Fruit fly (Drosophila melanogaster) whole organism, embryonic: ENCODE measurements around the gene CG10638.

ENCODE experiments used
- B-H1 ChIP-seq: fragments of 200-800 bp; sonication (Bioruptor generic); IDR thresholded peaks from 3 replicates; pipeline ENCODE4 v1.3.6; 2022; ENCODE audit warnings: missing biosample characterization, missing genetic modification characterization
- BEAF-32 ChIP-seq: fragments of 200-800 bp; sonication (Bioruptor generic); optimal IDR thresholded peaks from 3 replicates; lab custom pipeline; 2017; ENCODE audit warnings: missing biosample characterization, missing genetic modification characterization, mild to moderate bottlenecking, moderate library complexity, missing genetic modification reagents
- Bgb ChIP-seq: fragments of 200-800 bp; sonication (Bioruptor generic); IDR thresholded peaks from 2 replicates; pipeline ENCODE4 v1.3.6; 2022; ENCODE audit warnings: missing biosample characterization, missing genetic modification characterization; ENCODE audit not compliant: partially characterized antibody
- CG10147 ChIP-seq: fragments of 200-800 bp; sonication (Bioruptor generic); optimal IDR thresholded peaks from 2 replicates; lab custom pipeline; 2019; ENCODE audit warnings: missing biosample characterization, mild to moderate bottlenecking, missing genetic modification characterization, moderate library complexity
- CG10979 ChIP-seq: fragments of 200-800 bp; sonication (Bioruptor generic); optimal IDR thresholded peaks from 2 replicates; lab custom pipeline; 2018; ENCODE audit warnings: missing biosample characterization, mild to moderate bottlenecking, missing genetic modification characterization, moderate library complexity
- CG11456 ChIP-seq: fragments of 200-800 bp; sonication (Bioruptor generic); IDR thresholded peaks from 3 replicates; pipeline ENCODE4 v1.3.6; 2022; ENCODE audit warnings: missing biosample characterization, missing genetic modification characterization
- CG12219 ChIP-seq: fragments of 200-800 bp; sonication (Bioruptor generic); optimal IDR thresholded peaks from 3 replicates; lab custom pipeline; 2018; ENCODE audit warnings: missing biosample characterization, mild to moderate bottlenecking, missing genetic modification characterization
- CG17802 ChIP-seq: fragments of 200-800 bp; sonication (Bioruptor generic); optimal IDR thresholded peaks from 2 replicates; lab custom pipeline; 2018; ENCODE audit warnings: missing biosample characterization, mild to moderate bottlenecking, missing genetic modification characterization, moderate library complexity
- CG2120 ChIP-seq: fragments of 200-800 bp; sonication (Bioruptor generic); optimal IDR thresholded peaks from 3 replicates; lab custom pipeline; 2016; ENCODE audit warnings: missing biosample characterization, missing genetic modification characterization
- CG2129 ChIP-seq: fragments of 200-800 bp; sonication (Bioruptor generic); IDR thresholded peaks from 2 replicates; pipeline ENCODE4 v1.3.6; 2022; ENCODE audit warnings: missing biosample characterization, missing genetic modification characterization; ENCODE audit not compliant: partially characterized antibody
- CG3163 ChIP-seq: fragments of 200-800 bp; sonication (Bioruptor generic); optimal IDR thresholded peaks from 3 replicates; lab custom pipeline; 2016; ENCODE audit warnings: missing biosample characterization, missing genetic modification characterization
- CG32532 ChIP-seq: fragments of 200-800 bp; sonication (Bioruptor generic); IDR thresholded peaks from 2 replicates; pipeline ENCODE4 v1.3.6; 2022; ENCODE audit warnings: missing biosample characterization, missing genetic modification characterization
- CG34224 ChIP-seq: fragments of 200-800 bp; sonication (Bioruptor generic); IDR thresholded peaks from 3 replicates; pipeline ENCODE4 v1.3.6; 2022; ENCODE audit warnings: missing biosample characterization, missing genetic modification characterization; ENCODE audit not compliant: partially characterized antibody
- CG4328 ChIP-seq: fragments of 200-800 bp; sonication (Bioruptor generic); optimal IDR thresholded peaks from 3 replicates; lab custom pipeline; 2017; ENCODE audit warnings: missing biosample characterization, missing genetic modification reagents, missing genetic modification characterization
- CG4730 ChIP-seq: fragments of 200-800 bp; sonication (Bioruptor generic); IDR thresholded peaks from 2 replicates; pipeline ENCODE4 v1.3.6; 2022; ENCODE audit warnings: missing biosample characterization, missing genetic modification characterization
- CG8765 ChIP-seq: fragments of 200-800 bp; sonication (Bioruptor generic); IDR thresholded peaks from 2 replicates; pipeline ENCODE4 v1.3.6; 2022; ENCODE audit warnings: missing biosample characterization, missing genetic modification characterization
- CG9876 ChIP-seq: fragments of 200-800 bp; sonication (Bioruptor generic); optimal IDR thresholded peaks from 2 replicates; lab custom pipeline; 2016; ENCODE audit warnings: missing biosample characterization, missing genetic modification characterization
- D19B ChIP-seq: fragments of 200-800 bp; sonication (Bioruptor generic); optimal IDR thresholded peaks from 2 replicates; lab custom pipeline; 2017; ENCODE audit warnings: missing biosample characterization, mild to moderate bottlenecking, missing genetic modification characterization
- Dll ChIP-seq: fragments of 200-800 bp; sonication (Bioruptor generic); IDR thresholded peaks from 4 replicates; pipeline ENCODE4 v1.3.6; 2022; ENCODE audit warnings: missing biosample characterization, missing genetic modification characterization; ENCODE audit not compliant: partially characterized antibody
- Hand ChIP-seq: fragments of 200-800 bp; sonication (Bioruptor generic); optimal IDR thresholded peaks from 2 replicates; lab custom pipeline; 2017; ENCODE audit warnings: mild to moderate bottlenecking, missing biosample characterization, missing genetic modification reagents, missing genetic modification characterization
- HmgZ ChIP-seq: fragments of 200-800 bp; sonication (Bioruptor generic); optimal IDR thresholded peaks from 2 replicates; lab custom pipeline; 2018; ENCODE audit warnings: missing biosample characterization, mild to moderate bottlenecking, missing genetic modification characterization
- Hmr ChIP-seq: fragments of 200-800 bp; sonication (Bioruptor generic); optimal IDR thresholded peaks from 3 replicates; lab custom pipeline; 2017; ENCODE audit warnings: mild to moderate bottlenecking, missing biosample characterization, missing genetic modification reagents, missing genetic modification characterization
- Hr3 ChIP-seq: fragments of 200-800 bp; sonication (Bioruptor generic); optimal IDR thresholded peaks from 3 replicates; lab custom pipeline; 2016; ENCODE audit warnings: missing biosample characterization, missing genetic modification characterization
- MBD-R2 ChIP-seq: fragments of 200-800 bp; sonication (Bioruptor generic); IDR thresholded peaks from 2 replicates; pipeline ENCODE4 v1.3.6; 2022; ENCODE audit warnings: missing biosample characterization, missing genetic modification characterization
- NC2α ChIP-seq: fragments of 200-800 bp; sonication (Bioruptor generic); optimal IDR thresholded peaks from 2 replicates; lab custom pipeline; 2016; ENCODE audit warnings: missing biosample characterization, missing genetic modification characterization
- Spps ChIP-seq: fragments of 200-800 bp; sonication (Bioruptor generic); optimal IDR thresholded peaks from 2 replicates; lab custom pipeline; 2018; ENCODE audit warnings: missing biosample characterization, mild to moderate bottlenecking, missing genetic modification characterization
- Sry-β ChIP-seq: fragments of 200-800 bp; sonication (Bioruptor generic); optimal IDR thresholded peaks from 2 replicates; lab custom pipeline; 2018; ENCODE audit warnings: missing biosample characterization, mild to moderate bottlenecking, missing genetic modification characterization, moderate library complexity
- ase ChIP-seq: fragments of 200-800 bp; sonication (Bioruptor generic); IDR thresholded peaks from 3 replicates; pipeline ENCODE4 v1.3.6; 2022; ENCODE audit warnings: missing biosample characterization, missing genetic modification characterization
- az2 ChIP-seq: fragments of 200-800 bp; sonication (Bioruptor generic); optimal IDR thresholded peaks from 3 replicates; lab custom pipeline; 2016; ENCODE audit warnings: missing biosample characterization, missing genetic modification characterization
- caup ChIP-seq: fragments of 200-800 bp; sonication (Bioruptor generic); optimal IDR thresholded peaks from 3 replicates; lab custom pipeline; 2017; ENCODE audit warnings: missing biosample characterization, mild to moderate bottlenecking, missing genetic modification characterization, moderate library complexity; ENCODE audit not compliant: severe bottlenecking
- chif ChIP-seq, 2 experiments: fragments of 200-800 bp; sonication (Bioruptor generic); optimal IDR thresholded peaks; 3 replicates each; lab custom pipeline; 2016; ENCODE audit warnings: missing biosample characterization in 2 of 2, missing genetic modification characterization in 2 of 2
- dan ChIP-seq: fragments of 200-800 bp; sonication (Bioruptor generic); IDR thresholded peaks from 2 replicates; pipeline ENCODE4 v1.3.6; 2022; ENCODE audit warnings: missing biosample characterization, missing genetic modification characterization
- ems ChIP-seq: fragments of 200-800 bp; sonication (Bioruptor generic); optimal IDR thresholded peaks from 3 replicates; lab custom pipeline; 2016; ENCODE audit warnings: missing biosample characterization, missing genetic modification characterization
- en ChIP-seq: fragments of 200-800 bp; sonication (Bioruptor generic); optimal IDR thresholded peaks from 2 replicates; lab custom pipeline; 2016; ENCODE audit warnings: missing biosample characterization, missing genetic modification characterization
- gro ChIP-seq: fragments of 200-800 bp; sonication (Bioruptor generic); optimal IDR thresholded peaks from 2 replicates; lab custom pipeline; 2016; ENCODE audit warnings: missing biosample characterization, missing genetic modification characterization
- hth ChIP-seq: fragments of >200 bp; optimal IDR thresholded peaks from 2 replicates; lab custom pipeline; 2017; ENCODE audit warnings: inconsistent platforms
- inv ChIP-seq: fragments of 200-800 bp; sonication (Bioruptor generic); IDR thresholded peaks from 2 replicates; pipeline ENCODE4 v1.3.6; 2022; ENCODE audit warnings: missing biosample characterization, missing genetic modification characterization; ENCODE audit not compliant: partially characterized antibody
- jigr1 ChIP-seq: fragments of 200-800 bp; sonication (Bioruptor generic); IDR thresholded peaks from 3 replicates; pipeline ENCODE4 v1.3.6; 2022; ENCODE audit warnings: missing biosample characterization, missing genetic modification characterization
- klu ChIP-seq: fragments of 200-800 bp; sonication (Bioruptor generic); IDR thresholded peaks from 2 replicates; pipeline ENCODE4 v1.3.6; 2022; ENCODE audit warnings: missing biosample characterization, missing genetic modification characterization
- lab ChIP-seq: fragments of 200-800 bp; sonication (Bioruptor generic); optimal IDR thresholded peaks from 3 replicates; lab custom pipeline; 2017; ENCODE audit warnings: missing biosample characterization, missing genetic modification characterization, mild to moderate bottlenecking, moderate library complexity, missing genetic modification reagents
- nau ChIP-seq: fragments of 200-800 bp; sonication (Bioruptor generic); optimal IDR thresholded peaks from 3 replicates; lab custom pipeline; 2017; ENCODE audit warnings: missing biosample characterization, mild to moderate bottlenecking, missing genetic modification characterization, missing genetic modification reagents
- otp ChIP-seq: fragments of 200-800 bp; sonication (Bioruptor generic); IDR thresholded peaks from 3 replicates; pipeline ENCODE4, ENCODE4 v1.3.6; 2022; ENCODE audit warnings: missing biosample characterization, missing genetic modification characterization
- pho ChIP-seq: fragments of 200-800 bp; sonication (Bioruptor generic); optimal IDR thresholded peaks from 2 replicates; lab custom pipeline; 2016; ENCODE audit warnings: missing biosample characterization, missing genetic modification characterization
- sna ChIP-seq: fragments of 200-800 bp; sonication (Bioruptor generic); IDR thresholded peaks from 2 replicates; pipeline ENCODE4 v1.3.6; 2022; ENCODE audit warnings: missing biosample characterization, missing genetic modification characterization; ENCODE audit not compliant: partially characterized antibody
- sob ChIP-seq: fragments of 200-800 bp; sonication (Bioruptor generic); IDR thresholded peaks from 2 replicates; pipeline ENCODE4 v1.3.6; 2022; ENCODE audit warnings: missing biosample characterization, missing genetic modification characterization
- tgo ChIP-seq: fragments of 200-800 bp; sonication (Bioruptor generic); IDR thresholded peaks from 3 replicates; pipeline ENCODE4 v1.3.6; 2022; ENCODE audit warnings: missing biosample characterization, missing genetic modification characterization
- wdn ChIP-seq: fragments of 200-800 bp; sonication (Bioruptor generic); IDR thresholded peaks from 2 replicates; pipeline ENCODE4 v1.3.6; 2022; ENCODE audit warnings: missing biosample characterization, missing genetic modification characterization
- wek ChIP-seq: fragments of 200-800 bp; sonication (Bioruptor generic); optimal IDR thresholded peaks from 3 replicates; lab custom pipeline; 2018; ENCODE audit warnings: missing biosample characterization, mild to moderate bottlenecking, missing genetic modification characterization, moderate library complexity
- zen ChIP-seq: fragments of 200-800 bp; sonication (Bioruptor generic); optimal IDR thresholded peaks from 3 replicates; lab custom pipeline; 2018; ENCODE audit warnings: missing biosample characterization, mild to moderate bottlenecking, missing genetic modification characterization, moderate library complexity

The CG10638 gene

DNA sequence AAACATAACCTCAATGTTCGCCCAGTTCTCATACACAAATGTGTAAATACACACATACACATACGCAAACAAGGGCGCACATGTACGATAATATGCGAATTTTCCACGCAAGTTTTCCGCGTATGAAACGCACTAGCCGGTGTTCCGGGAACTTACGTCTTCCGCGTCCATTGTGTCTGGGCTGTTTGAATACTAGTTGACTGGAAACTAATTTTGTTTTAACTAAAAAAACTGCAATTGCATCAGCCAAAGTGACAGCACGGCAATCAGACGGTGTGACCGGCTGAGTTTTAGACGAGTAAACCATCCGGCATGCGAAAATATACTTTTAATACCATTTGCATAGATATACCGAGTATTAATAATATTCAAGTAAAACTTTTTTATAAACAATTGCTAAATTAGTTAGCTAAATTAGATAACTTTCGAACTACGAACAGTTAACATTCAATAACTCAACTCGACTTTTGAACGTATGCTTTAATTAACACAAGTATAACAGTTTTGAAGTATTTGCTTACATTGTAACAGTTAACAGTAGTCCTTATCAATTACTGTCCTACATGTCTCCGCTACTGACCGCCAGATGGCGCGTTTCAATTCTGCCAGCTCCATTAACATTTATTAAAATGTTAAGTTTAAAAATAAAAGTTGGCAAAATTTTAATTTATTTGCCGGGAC lies 25.5 kb upstream of the CG10638 start, which contains the start of gene eIF2beta (continued):
- 0 out of 3 replicates have a peak, but pooled peaks have one; percentile 41 for TF ChIP-seq CG11456 (GFP tag; lab: Robert Waterston, UW)
- no peak for TF ChIP-seq inv (GFP tag; lab: Robert Waterston, UW)
- no peak for TF ChIP-seq klu
- TF ChIP-seq CG12219 (GFP tag; lab: Kevin White, UChicago), result peak; percentile 37
- no peak for TF ChIP-seq jigr1 (GFP tag; lab: Robert Waterston, UW)
- TF ChIP-seq CG9876 (GFP tag; lab: Kevin White, UChicago), result no peak
- TF ChIP-seq NC2α (GFP tag; lab: Kevin White, UChicago), result no peak
- peak; percentile 37; the same call in 1 of the 2 replicates for TF ChIP-seq MBD-R2
- no peak for TF ChIP-seq otp
- TF ChIP-seq az2 (GFP tag; lab: Kevin White, UChicago), result peak; percentile 49
- no peak; the same call in 2 of the 3 replicates for TF ChIP-seq ase
- TF ChIP-seq CG8765, result no peak
- peak; percentile 47 for TF ChIP-seq CG10979 (tag; lab: Kevin White, UChicago)
- TF ChIP-seq zen (tag; lab: Kevin White, UChicago), result no peak
- peak; percentile 20; the same call in 1 of the 2 replicates for TF ChIP-seq CG32532
- peak; percentile 30 for TF ChIP-seq Spps (tag; lab: Kevin White, UChicago)
- TF ChIP-seq dan (GFP tag; lab: Robert Waterston, UW), result no peak
- TF ChIP-seq CG10147 (GFP tag; lab: Kevin White, UChicago), result peak; percentile 31
- TF ChIP-seq D19B (GFP tag; lab: Kevin White, UChicago), result no peak
- TF ChIP-seq wek (GFP tag; lab: Kevin White, UChicago), result peak; percentile 2
- TF ChIP-seq sob (GFP tag; lab: Robert Waterston, UW), result no peak
- TF ChIP-seq wdn, result no peak
- no peak for TF ChIP-seq ems (GFP tag; lab: Kevin White, UChicago)
- peak; percentile 62 for TF ChIP-seq lab
- TF ChIP-seq HmgZ (tag; lab: Kevin White, UChicago), result no peak
- no peak for TF ChIP-seq en (GFP tag; lab: Kevin White, UChicago)
- TF ChIP-seq caup (GFP tag; lab: Kevin White, UChicago), result peak; percentile 16
- TF ChIP-seq CG34224, result no peak
- TF ChIP-seq Bgb (GFP tag; lab: Robert Waterston, UW), result peak; percentile 37; the same call in 1 of the 2 replicates
- peak; percentile 9 to 30 for TF ChIP-seq chif (GFP tag; optimal IDR thresholded peaks at IDR 0.05; lab: Kevin White, UChicago)
- TF ChIP-seq CG3163 (GFP tag; lab: Kevin White, UChicago), result no peak
- no peak for TF ChIP-seq CG4730 (GFP tag; lab: Robert Waterston, UW)
- TF ChIP-seq B-H1 (GFP tag; lab: Robert Waterston, UW), result no peak; the same call in 2 of the 3 replicates
- TF ChIP-seq Hmr, result peak; percentile 32
- TF ChIP-seq Hand (GFP tag; lab: Kevin White, UChicago), result no peak
- TF ChIP-seq sna (GFP tag; lab: Robert Waterston, UW), result no peak
- peak; percentile 40 for TF ChIP-seq BEAF-32
- TF ChIP-seq nau (GFP tag; lab: Kevin White, UChicago), result peak; percentile 38
- no peak for TF ChIP-seq pho (GFP tag; lab: Kevin White, UChicago)
- TF ChIP-seq tgo, result no peak
- TF ChIP-seq CG4328, result no peak
- TF ChIP-seq hth (lab: Kevin White, UChicago), result no peak
- peak; percentile 26 for TF ChIP-seq CG17802 (tag; lab: Kevin White, UChicago)
- no peak for TF ChIP-seq Hr3
- TF ChIP-seq CG2129 (GFP tag; lab: Robert Waterston, UW), result no peak
- peak; percentile 3 for TF ChIP-seq CG2120 (GFP tag; lab: Kevin White, UChicago)
- TF ChIP-seq gro (GFP tag; lab: Kevin White, UChicago), result peak; percentile 12
- peak; percentile 19 for TF ChIP-seq Sry-β (GFP tag; lab: Kevin White, UChicago)
- TF ChIP-seq Dll (GFP tag; lab: Robert Waterston, UW), result no peak
